Fruit fly (Drosophila melanogaster): ENCODE measurements around the gene lmgA.

The lmgA gene

DNA sequence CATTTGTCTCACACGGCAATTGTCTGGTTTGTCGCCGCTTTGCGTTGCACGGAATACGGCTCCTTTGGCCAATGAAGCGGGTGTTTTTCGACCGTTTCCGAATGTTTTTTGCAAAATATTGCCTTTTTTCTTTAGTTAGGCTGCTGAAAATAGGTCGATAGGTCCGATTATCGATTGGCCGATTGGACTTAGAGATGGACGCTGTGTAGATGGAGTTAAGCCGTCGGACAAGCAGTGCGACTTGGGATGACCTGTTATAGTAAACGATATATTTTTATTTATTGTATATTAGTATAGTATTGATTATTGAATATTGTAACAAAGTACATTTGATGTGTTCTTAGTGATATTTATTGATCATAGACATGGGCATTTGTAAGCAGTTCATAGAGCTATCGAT is at the start of gene lmgA, which contains the start of gene lmgB (continued):
- TF ChIP-seq CG4404 (GFP tag; IDR thresholded peaks at IDR 0.05) (no peak), sna (GFP tag; IDR thresholded peaks at IDR 0.05; ENCODE audit: partially characterized antibody) (peak; percentile 78), danr (GFP tag; IDR thresholded peaks at IDR 0.05) (no peak), MBD-R2 (GFP tag; IDR thresholded peaks at IDR 0.05) (peak; percentile 70), peb (GFP tag; IDR thresholded peaks at IDR 0.05) (no peak), Dip3 (GFP tag; optimal IDR thresholded peaks at IDR 0.05) (no peak), CG13296 (GFP tag; optimal IDR thresholded peaks at IDR 0.05) (no peak), Kr (GFP tag; optimal IDR thresholded peaks at IDR 0.05) (no peak), CG10267 (tag; optimal IDR thresholded peaks at IDR 0.05) (peak; percentile 68), CG14050 (GFP tag; IDR thresholded peaks at IDR 0.05) (no peak), Pdp1 (GFP tag; optimal IDR thresholded peaks at IDR 0.05) (peak in 1 of 2 experiments; percentile 29), Doc3 (GFP tag; IDR thresholded peaks at IDR 0.05; ENCODE audit: partially characterized antibody) (peak; percentile 79), nau (GFP tag; optimal IDR thresholded peaks at IDR 0.05) (no peak), dati (GFP tag; IDR thresholded peaks at IDR 0.05) (no peak), Hr51 (GFP tag; optimal IDR thresholded peaks at IDR 0.05) (no peak), Opbp (GFP tag; IDR thresholded peaks at IDR 0.05; ENCODE audit: partially characterized antibody) (peak; percentile 88), slp2 (GFP tag; optimal IDR thresholded peaks at IDR 0.05) (no peak), HLH54F (GFP tag; optimal IDR thresholded peaks at IDR 0.05) (peak; percentile 23), zen2 (GFP tag; IDR thresholded peaks at IDR 0.05; ENCODE audit: partially characterized antibody) (peak; percentile 76), pzg (GFP tag; optimal IDR thresholded peaks at IDR 0.05) (peak; percentile 80), Adf1 (GFP tag; IDR thresholded peaks at IDR 0.05) (no peak), Mes4 (GFP tag; optimal IDR thresholded peaks at IDR 0.05) (no peak), Sry-δ (GFP tag; optimal IDR thresholded peaks at IDR 0.05) (peak; percentile 89), pfk (GFP tag; optimal IDR thresholded peaks at IDR 0.05) (no peak), CkIIα-i1 (GFP tag; IDR thresholded peaks at IDR 0.05) (no peak), Oaz (GFP tag; IDR thresholded peaks at IDR 0.05) (no peak), CG9215 (GFP tag; IDR thresholded peaks at IDR 0.05) (no peak), hb (GFP tag; IDR thresholded peaks at IDR 0.05; ENCODE audit: partially characterized antibody) (peak; percentile 88), CG13287 (GFP tag; IDR thresholded peaks at IDR 0.05; ENCODE audit: partially characterized antibody) (peak; percentile 89), CG12236 (GFP tag; optimal IDR thresholded peaks at IDR 0.05) (no peak), Elba2 (GFP tag; optimal IDR thresholded peaks at IDR 0.05) (no peak), Lim3 (GFP tag; IDR thresholded peaks at IDR 0.05) (no peak), Dip2 (GFP tag; IDR thresholded peaks at IDR 0.05) (no peak), CrebB (tag; optimal IDR thresholded peaks at IDR 0.05) (no peak), Nf-YA (GFP tag; IDR thresholded peaks at IDR 0.05) (no peak), CG9609 (GFP tag; optimal IDR thresholded peaks at IDR 0.05) (no peak), CG34376 (GFP tag; optimal IDR thresholded peaks at IDR 0.05) (no peak), CG32772 (GFP tag; IDR thresholded peaks at IDR 0.05) (no peak), dimm (GFP tag; IDR thresholded peaks at IDR 0.05) (no peak), Hr78 (GFP tag; optimal IDR thresholded peaks at IDR 0.05) (no peak), hth (optimal IDR thresholded peaks at IDR 0.05) (no peak), CG4617 (GFP tag; optimal IDR thresholded peaks at IDR 0.05; ENCODE audit: borderline replicate concordance) (peak; percentile 80), D19A (tag; optimal IDR thresholded peaks at IDR 0.05) (peak; percentile 1), dmrt11E (tag; optimal IDR thresholded peaks at IDR 0.05) (peak; percentile 27), CG16863 (GFP tag; optimal IDR thresholded peaks at IDR 0.05) (no peak), corto (GFP tag; optimal IDR thresholded peaks at IDR 0.05) (peak; percentile 35), NC2α (GFP tag; optimal IDR thresholded peaks at IDR 0.05) (no peak), ranshi (GFP tag; IDR thresholded peaks at IDR 0.05) (no peak), tna (GFP tag; IDR thresholded peaks at IDR 0.05; ENCODE audit: partially characterized antibody) (peak; percentile 89), Abd-B (GFP tag; optimal IDR thresholded peaks at IDR 0.05) (no peak), Hand (GFP tag; optimal IDR thresholded peaks at IDR 0.05) (no peak)
